Fruit fly (Drosophila melanogaster): Measurements from ENCODE around the gene Prps.
A peak's percentile ranks its signal among the peaks of the same experiment; 100 is the strongest.

Prps gene

dm6 chr3L:9684871-9685270 is 11.6 kb downstream of the Prps start, which contains the start of gene CG16719:
Gene CG16719 (plus strand): TSS chr3L:9685171.
- TF ChIP-seq Crg-1 (GFP tag; optimal IDR thresholded peaks at IDR 0.05) (no peak), toe (GFP tag; optimal IDR thresholded peaks at IDR 0.05) (no peak), kay (GFP tag; ENCODE audit: borderline replicate concordance) (no peak)

- no peak for TF ChIP-seq CG7045 (GFP tag; optimal IDR thresholded peaks at IDR 0.05)
- peak; percentile 88 for TF ChIP-seq pad (GFP tag; optimal IDR thresholded peaks at IDR 0.05)
- TF ChIP-seq ovo (GFP tag; optimal IDR thresholded peaks at IDR 0.05): peak; percentile 37
Measured at dm6 chr3L:9680968-9681367, 15.5 kb downstream of the Prps start, which contains the start of gene alphaTub67C. Gene alphaTub67C (plus strand): TSS chr3L:9681268.

- TF ChIP-seq CG7101 (tag; optimal IDR thresholded peaks at IDR 0.05) (no peak), Mnt (GFP tag; optimal IDR thresholded peaks at IDR 0.05) (no peak), CG33017 (tag; optimal IDR thresholded peaks at IDR 0.05) (no peak), tj (GFP tag; optimal IDR thresholded peaks at IDR 0.05) (peak; percentile 60), bab1 (GFP tag; optimal IDR thresholded peaks at IDR 0.05) (peak; percentile 27), CG11617 (GFP tag; optimal IDR thresholded peaks at IDR 0.05) (no peak), CG7045 (GFP tag; optimal IDR thresholded peaks at IDR 0.05) (no peak), cic (GFP tag; optimal IDR thresholded peaks at IDR 0.05) (peak; percentile 32)
Measured at dm6 chr3L:9678994-9679393, 17.5 kb downstream of the Prps start, which contains the start of the genes fry and CG16717. Gene fry (minus strand): TSS chr3L:9679103. Gene CG16717 (plus strand): TSS chr3L:9679201.

dm6 chr3L:9678007-9678497 is 18.4 kb downstream of the Prps start:
- TF ChIP-seq pad (GFP tag; optimal IDR thresholded peaks at IDR 0.05): peak; percentile 3
- TF ChIP-seq cic (GFP tag; optimal IDR thresholded peaks at IDR 0.05): peak; percentile 14
- no peak for TF ChIP-seq CG1620 (GFP tag; optimal IDR thresholded peaks at IDR 0.05)
- peak; percentile 89 for TF ChIP-seq kay (GFP tag; ENCODE audit: borderline replicate concordance)
- TF ChIP-seq CG7101 (tag; optimal IDR thresholded peaks at IDR 0.05): no peak
- TF ChIP-seq CG33017 (tag; optimal IDR thresholded peaks at IDR 0.05): no peak

- no peak for TF ChIP-seq CG14711 (tag; optimal IDR thresholded peaks at IDR 0.05)
- TF ChIP-seq CG7045 (GFP tag; optimal IDR thresholded peaks at IDR 0.05): no peak
- no peak for TF ChIP-seq Crg-1 (GFP tag; optimal IDR thresholded peaks at IDR 0.05)
Measured at dm6 chr3L:9677260-9677659, 19.2 kb downstream of the Prps start.

- TF ChIP-seq cic (GFP tag; optimal IDR thresholded peaks at IDR 0.05): peak; percentile 80
- no peak for TF ChIP-seq toe (GFP tag; optimal IDR thresholded peaks at IDR 0.05)
- TF ChIP-seq Mnt (GFP tag; optimal IDR thresholded peaks at IDR 0.05): peak; percentile 44
- TF ChIP-seq CG33017 (tag; optimal IDR thresholded peaks at IDR 0.05): peak; percentile 77
- no peak for TF ChIP-seq CG14711 (tag; optimal IDR thresholded peaks at IDR 0.05)
- peak; percentile 40 for TF ChIP-seq Hr96 (GFP tag; optimal IDR thresholded peaks at IDR 0.05)
- TF ChIP-seq CG1620 (GFP tag; optimal IDR thresholded peaks at IDR 0.05): peak; percentile 4
- TF ChIP-seq CG12768 (GFP tag; optimal IDR thresholded peaks at IDR 0.05): peak; percentile 91
- TF ChIP-seq Clk (GFP tag; optimal IDR thresholded peaks at IDR 0.05): no peak
- peak; percentile 44 for TF ChIP-seq tj (GFP tag; optimal IDR thresholded peaks at IDR 0.05)
- peak; percentile 98 for TF ChIP-seq kay (GFP tag; ENCODE audit: borderline replicate concordance)
- TF ChIP-seq CG7101 (tag; optimal IDR thresholded peaks at IDR 0.05): peak; percentile 19
- TF ChIP-seq Crg-1 (GFP tag; optimal IDR thresholded peaks at IDR 0.05): no peak
- TF ChIP-seq CG11617 (GFP tag; optimal IDR thresholded peaks at IDR 0.05): peak; percentile 65
- TF ChIP-seq CG7045 (GFP tag; optimal IDR thresholded peaks at IDR 0.05): peak; percentile 46
- peak; percentile 69 for TF ChIP-seq ovo (GFP tag; optimal IDR thresholded peaks at IDR 0.05)
Measured at dm6 chr3L:9675528-9675963, 21.0 kb downstream of the Prps start.

- peak; percentile 26 for TF ChIP-seq kay (GFP tag; ENCODE audit: borderline replicate concordance)
- TF ChIP-seq bab1 (GFP tag; optimal IDR thresholded peaks at IDR 0.05): no peak
Measured at dm6 chr3L:9674300-9674699, 22.2 kb downstream of the Prps start.

dm6 chr3L:9671372-9671771 is 25.1 kb downstream of the Prps start:
- TF ChIP-seq CG33017 (tag; optimal IDR thresholded peaks at IDR 0.05) (no peak), cic (GFP tag; optimal IDR thresholded peaks at IDR 0.05) (peak; percentile 60)

dm6 chr3L:9643762-9644161 is 52.7 kb downstream of the Prps start, which contains the start of gene CNMaR:
Gene CNMaR (plus strand): TSS chr3L:9644109.
- TF ChIP-seq pad (GFP tag; optimal IDR thresholded peaks at IDR 0.05) (no peak), cic (GFP tag; optimal IDR thresholded peaks at IDR 0.05) (no peak), CG5204 (GFP tag; optimal IDR thresholded peaks at IDR 0.05) (no peak), Hr96 (GFP tag; optimal IDR thresholded peaks at IDR 0.05) (no peak), CG14711 (tag; optimal IDR thresholded peaks at IDR 0.05) (no peak), bab1 (GFP tag; optimal IDR thresholded peaks at IDR 0.05) (no peak), CG7101 (tag; optimal IDR thresholded peaks at IDR 0.05) (no peak), cnc (optimal IDR thresholded peaks at IDR 0.05) (no peak)

All from whole organism, adult.